Worm (Caenorhabditis elegans) whole organism, midembryonic: ENCODE measurements around the gene C53D6.6.

Experiments
- T22C8.4 ChIP-seq: fragments of 200-800 bp; sonication (Bioruptor generic); IDR thresholded peaks from 2 replicates; pipeline ENCODE4 v1.3.6; 2022; ENCODE audit warnings: missing genetic modification characterization, missing compliant biosample characterization
- cog-1 ChIP-seq: sonication (generic microtip); optimal IDR thresholded peaks from 2 replicates; lab custom pipeline; 2016; ENCODE audit warnings: missing genetic modification characterization, missing compliant biosample characterization
- flt-1 ChIP-seq: fragments of 200-800 bp; sonication (Bioruptor generic); IDR thresholded peaks from 2 replicates; pipeline ENCODE4 v1.3.6; 2022; ENCODE audit warnings: missing genetic modification characterization, missing compliant biosample characterization
- klf-2 ChIP-seq: fragments of 200-800 bp; sonication (Bioruptor generic); conservative IDR thresholded peaks from 2 replicates; pipeline ENCODE4 v1.3.6; 2022; ENCODE audit warnings: missing genetic modification reagents, missing genetic modification characterization, missing compliant biosample characterization
- med-1 ChIP-seq: sonication (generic microtip); optimal IDR thresholded peaks from 2 replicates; lab custom pipeline; 2017; ENCODE audit warnings: missing genetic modification characterization, mild to moderate bottlenecking, missing compliant biosample characterization, antibody characterized with exemption, missing genetic modification reagents; ENCODE audit not compliant: insufficient read depth
- ref-1 ChIP-seq: fragments of 200-800 bp; sonication (Bioruptor generic); conservative IDR thresholded peaks from 2 replicates; pipeline ENCODE4 v1.3.6; 2022; ENCODE audit warnings: missing genetic modification reagents, missing genetic modification characterization, missing compliant biosample characterization
- tab-1 ChIP-seq: fragments of 200-800 bp; sonication (Bioruptor generic); IDR thresholded peaks from 2 replicates; pipeline ENCODE4 v1.3.6; 2022; ENCODE audit warnings: missing genetic modification characterization, missing compliant biosample characterization
- ztf-23 ChIP-seq: fragments of 200-800 bp; sonication (Bioruptor generic); IDR thresholded peaks from 2 replicates; pipeline ENCODE4 v1.3.6; 2022; ENCODE audit warnings: missing genetic modification reagents, missing genetic modification characterization, missing compliant biosample characterization
- ztf-29 ChIP-seq: fragments of 200-800 bp; sonication (Bioruptor generic); IDR thresholded peaks from 2 replicates; pipeline ENCODE4 v1.3.6; 2022; ENCODE audit warnings: missing genetic modification reagents, missing genetic modification characterization, missing compliant biosample characterization

The C53D6.6 gene

DNA sequence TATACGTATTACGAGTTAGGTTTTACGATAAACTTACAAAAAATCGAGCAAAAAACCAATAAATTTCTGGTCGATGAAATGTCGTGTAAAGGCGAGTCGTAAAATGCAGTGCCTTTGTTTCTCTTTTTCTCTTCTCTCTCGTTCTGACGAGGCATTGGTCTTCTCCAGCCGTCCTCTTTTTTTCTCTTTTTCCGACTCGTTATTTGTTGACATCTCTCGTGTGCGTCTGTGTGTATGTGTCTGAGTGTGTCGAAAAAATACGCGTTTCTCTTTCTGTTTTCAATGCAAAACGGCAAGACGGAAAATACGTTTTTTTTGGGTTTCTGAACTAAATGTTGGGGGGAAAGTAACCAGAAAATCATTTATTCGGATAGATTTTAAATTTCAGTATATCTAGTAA lies at the start of gene C53D6.6:
Gene C53D6.6 (minus strand): TSS at position 118 of the 400 bp plus-strand sequence.
- no peak for TF ChIP-seq ztf-23 (GFP tag; lab: Robert Waterston, UW)
- TF ChIP-seq klf-2 (GFP tag; lab: Robert Waterston, UW), result no peak
- TF ChIP-seq ztf-29, result no peak
- TF ChIP-seq med-1 (GFP tag; lab: Kevin White, UChicago), result no peak
- no peak for TF ChIP-seq flt-1
- TF ChIP-seq cog-1 (tag; lab: Kevin White, UChicago), result no peak
- TF ChIP-seq T22C8.4 (GFP tag; lab: Robert Waterston, UW), result no peak
- no peak for TF ChIP-seq ref-1 (GFP tag; lab: Robert Waterston, UW)
- TF ChIP-seq tab-1, result no peak

DNA sequence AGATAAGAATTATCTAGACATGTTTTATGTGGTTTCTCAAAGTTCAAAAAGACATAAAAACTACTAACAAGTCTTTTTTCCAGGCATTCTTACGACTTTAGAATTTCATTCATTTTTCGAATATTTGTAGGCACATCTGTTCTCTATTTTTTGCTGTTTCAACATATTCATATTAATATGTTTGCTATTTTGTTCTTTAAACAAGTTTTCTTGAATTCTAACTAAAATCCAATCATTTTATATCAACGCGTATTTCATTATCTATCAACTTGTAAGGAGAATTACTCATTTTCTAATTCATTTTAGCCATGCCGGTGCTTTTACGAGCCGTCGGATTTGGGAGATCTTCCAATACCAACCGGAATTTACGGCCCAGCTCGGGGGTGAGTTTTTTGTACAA lies 49.6 kb upstream of the C53D6.6 start, which contains the start of gene twk-8:
Gene twk-8 (plus strand): TSS at position 301 of the 400 bp plus-strand sequence.
- TF ChIP-seq ztf-29 (no peak), klf-2 (GFP tag; lab: Robert Waterston, UW) (no peak), cog-1 (tag; lab: Kevin White, UChicago) (no peak), flt-1 (no peak), ref-1 (GFP tag; lab: Robert Waterston, UW) (no peak)

DNA sequence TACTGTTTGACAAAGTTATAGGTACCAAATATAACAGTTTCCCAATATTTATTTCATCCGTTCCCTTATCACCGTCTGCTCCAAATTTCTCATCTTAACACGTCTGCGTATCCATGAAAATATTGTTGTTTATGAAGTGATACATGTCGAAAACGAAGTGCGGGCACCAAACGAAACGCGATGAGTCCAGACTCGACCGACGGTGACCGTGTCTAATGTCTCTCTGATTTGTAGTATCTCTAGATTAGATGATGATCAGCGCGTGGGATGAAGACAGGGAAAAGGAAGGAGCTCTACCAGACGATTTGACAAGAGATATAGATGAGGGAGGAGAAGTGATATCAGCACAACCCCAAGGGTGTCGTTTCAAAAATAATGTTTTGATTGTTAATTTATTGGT lies 47.7 kb upstream of the C53D6.6 start:
- TF ChIP-seq klf-2 (GFP tag; lab: Robert Waterston, UW) (no peak), flt-1 (no peak), med-1 (GFP tag; lab: Kevin White, UChicago) (no peak), cog-1 (tag; lab: Kevin White, UChicago) (no peak), ztf-23 (GFP tag; lab: Robert Waterston, UW) (no peak), ref-1 (GFP tag; lab: Robert Waterston, UW) (no peak), T22C8.4 (GFP tag; lab: Robert Waterston, UW) (no peak), tab-1 (no peak), ztf-29 (no peak)

DNA sequence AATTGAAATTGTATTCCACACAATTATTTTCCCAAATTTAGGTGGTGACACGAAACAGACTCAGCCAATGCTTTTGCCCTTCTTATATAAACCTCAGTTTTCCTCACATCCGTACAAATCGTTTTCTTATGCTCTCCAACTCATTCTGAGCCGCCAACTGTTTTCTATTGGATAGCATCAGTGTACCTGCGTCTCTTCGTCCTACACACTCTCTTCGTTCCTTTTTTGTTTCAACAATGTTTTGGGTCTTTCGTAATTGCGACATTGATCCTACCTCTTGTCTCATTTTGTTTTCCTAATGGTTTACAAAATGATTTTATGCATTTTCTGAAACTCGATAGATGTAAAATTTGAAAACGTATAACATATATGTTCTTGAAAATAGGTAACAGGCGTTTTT lies 46.9 kb upstream of the C53D6.6 start:
- TF ChIP-seq med-1 (GFP tag; lab: Kevin White, UChicago) (no peak), flt-1 (no peak), ztf-29 (no peak), tab-1 (no peak), T22C8.4 (GFP tag; lab: Robert Waterston, UW) (no peak), cog-1 (tag; lab: Kevin White, UChicago) (no peak), ref-1 (GFP tag; lab: Robert Waterston, UW) (no peak), ztf-23 (GFP tag; lab: Robert Waterston, UW) (no peak), klf-2 (GFP tag; lab: Robert Waterston, UW) (no peak)

- TF ChIP-seq cog-1 (tag; lab: Kevin White, UChicago), result no peak
- no peak for TF ChIP-seq T22C8.4 (GFP tag; lab: Robert Waterston, UW)
- TF ChIP-seq ref-1 (GFP tag; lab: Robert Waterston, UW), result no peak
- no peak for TF ChIP-seq ztf-23 (GFP tag; lab: Robert Waterston, UW)
- no peak for TF ChIP-seq tab-1
- TF ChIP-seq klf-2 (GFP tag; lab: Robert Waterston, UW), result no peak
- no peak for TF ChIP-seq flt-1
- no peak for TF ChIP-seq med-1 (GFP tag; lab: Kevin White, UChicago)
- no peak for TF ChIP-seq ztf-29
Observed at ce11 chrIV:9078469-9078868, 46.0 kb upstream of the C53D6.6 start, which contains the start of gene mans-4. Gene mans-4, minus strand, starts transcription at chrIV:9078569.

DNA sequence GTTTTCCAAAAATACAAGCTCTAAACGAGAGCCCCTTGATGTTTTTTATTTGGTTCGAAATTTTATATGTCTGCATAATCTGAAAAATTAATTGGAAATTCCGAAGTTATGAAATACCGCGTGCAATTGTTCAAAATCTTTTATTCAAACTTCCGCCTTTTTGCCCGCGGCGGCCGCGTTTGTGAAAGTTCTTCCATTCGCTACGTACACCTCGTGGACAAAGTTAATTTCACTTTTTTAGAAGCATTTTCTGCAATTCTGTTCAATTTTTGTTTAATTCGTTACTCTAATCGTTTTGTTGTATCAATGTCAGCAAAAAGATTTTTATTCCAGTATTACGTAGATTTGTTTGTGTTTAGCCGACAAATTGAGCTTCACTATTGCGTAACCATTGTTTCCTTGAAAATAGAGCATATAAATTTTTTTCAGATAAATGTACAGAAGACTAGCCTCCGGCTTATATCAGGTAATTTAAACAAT lies 41.8 kb upstream of the C53D6.6 start, which contains the start of gene mppb-1:
Gene mppb-1 (plus strand): TSS at position 430 of the 480 bp plus-strand sequence.
- TF ChIP-seq cog-1 (tag; lab: Kevin White, UChicago) (peak; percentile 23), ztf-23 (GFP tag; lab: Robert Waterston, UW) (peak; percentile 80), ztf-29 (no peak), klf-2 (GFP tag; lab: Robert Waterston, UW) (no peak), med-1 (GFP tag; lab: Kevin White, UChicago) (no peak), T22C8.4 (GFP tag; lab: Robert Waterston, UW) (no peak), flt-1 (no peak), ref-1 (GFP tag; lab: Robert Waterston, UW) (0 out of 2 replicates have a peak, but pooled peaks have one; percentile 30), tab-1 (no peak)

DNA sequence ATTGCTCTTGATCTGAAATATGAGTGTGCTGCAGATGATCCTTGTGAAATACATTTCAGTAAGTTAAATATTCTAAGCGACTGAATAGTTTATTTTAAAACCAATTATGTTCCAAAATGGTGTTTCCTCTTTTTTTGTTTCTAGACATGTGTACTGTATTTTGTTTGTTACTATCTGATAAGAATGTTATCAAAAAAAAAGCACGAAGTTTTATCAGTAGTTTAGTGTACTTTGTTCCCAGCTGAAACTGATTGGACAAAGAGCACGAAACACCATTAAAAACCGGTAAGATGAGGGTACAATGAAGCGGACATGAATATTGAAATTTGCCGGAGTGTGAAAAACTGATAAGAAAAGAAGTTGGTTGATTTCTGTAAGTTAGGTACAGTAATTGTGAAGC lies 37.7 kb upstream of the C53D6.6 start:
- no peak for TF ChIP-seq ztf-23 (GFP tag; lab: Robert Waterston, UW)
- no peak for TF ChIP-seq ref-1 (GFP tag; lab: Robert Waterston, UW)
- TF ChIP-seq cog-1 (tag; lab: Kevin White, UChicago), result no peak
- TF ChIP-seq tab-1, result no peak
- TF ChIP-seq klf-2 (GFP tag; lab: Robert Waterston, UW), result no peak
- TF ChIP-seq med-1 (GFP tag; lab: Kevin White, UChicago), result no peak
- no peak for TF ChIP-seq T22C8.4 (GFP tag; lab: Robert Waterston, UW)
- TF ChIP-seq ztf-29, result no peak
- no peak for TF ChIP-seq flt-1

DNA sequence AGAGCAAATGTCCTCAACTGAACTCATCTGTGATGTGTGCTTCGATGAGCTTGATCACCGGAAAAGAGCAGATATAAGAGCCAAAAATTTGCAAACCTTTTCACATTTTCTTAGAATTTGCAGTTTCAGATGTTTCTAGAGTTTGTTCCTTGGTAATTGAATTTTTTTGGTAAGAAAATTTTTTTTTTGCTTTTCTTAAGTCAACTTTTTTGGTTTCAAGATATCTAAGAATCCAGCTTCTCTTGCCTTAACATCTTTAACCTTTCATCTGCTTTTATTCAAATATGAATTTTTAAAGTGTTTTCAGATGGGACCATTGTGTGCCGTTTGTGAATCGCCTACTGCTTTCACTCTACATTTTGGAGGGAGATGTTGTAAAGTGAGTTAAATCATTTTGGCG lies 37.2 kb upstream of the C53D6.6 start, which contains the start of gene nhr-11:
Gene nhr-11 (plus strand): TSS at position 301 of the 400 bp plus-strand sequence.
- TF ChIP-seq ztf-23 (GFP tag; lab: Robert Waterston, UW) (no peak), flt-1 (no peak), ztf-29 (no peak), ref-1 (GFP tag; lab: Robert Waterston, UW) (no peak), T22C8.4 (GFP tag; lab: Robert Waterston, UW) (no peak), med-1 (GFP tag; lab: Kevin White, UChicago) (no peak), klf-2 (GFP tag; lab: Robert Waterston, UW) (no peak), cog-1 (tag; lab: Kevin White, UChicago) (no peak)

- TF ChIP-seq flt-1, result peak; percentile 34; the same call in 1 of the 2 replicates
Observed at ce11 chrIV:9067277-9068197, 35.1 kb upstream of the C53D6.6 start.
